Worm (Caenorhabditis elegans): ENCODE data around the gene F27B10.1.

The F27B10.1 gene

ce11 chrV:7069605-7070004, 2.8 kb upstream of the F27B10.1 start:
- no peak for TF ChIP-seq unc-62 (GFP tag; optimal IDR thresholded peaks at IDR 0.05)

ce11 chrV:7075646-7076045, 3.2 kb downstream of the F27B10.1 start, which contains the start of gene npa-1:
Gene npa-1, plus strand, starts transcription at chrV:7075787.
- no peak for TF ChIP-seq unc-62 (GFP tag; optimal IDR thresholded peaks at IDR 0.05)

ce11 chrV:7076161-7076560, 3.8 kb downstream of the F27B10.1 start:
- TF ChIP-seq unc-62 (GFP tag; optimal IDR thresholded peaks at IDR 0.05) = no peak

- TF ChIP-seq unc-62 (GFP tag; optimal IDR thresholded peaks at IDR 0.05) = no peak
Observed at ce11 chrV:7078765-7079164, 6.4 kb downstream of the F27B10.1 start.

- no peak for TF ChIP-seq unc-62 (GFP tag; optimal IDR thresholded peaks at IDR 0.05)
Observed at ce11 chrV:7079388-7079787, 7.0 kb downstream of the F27B10.1 start.

ce11 chrV:7084612-7085139, 12.3 kb downstream of the F27B10.1 start, which contains the start of gene mys-1:
Gene mys-1, minus strand, starts transcription at chrV:7084662.
- no peak for TF ChIP-seq unc-62 (GFP tag; optimal IDR thresholded peaks at IDR 0.05)

- TF ChIP-seq unc-62 (GFP tag; optimal IDR thresholded peaks at IDR 0.05) = no peak
Observed at ce11 chrV:7085518-7086104, 13.2 kb downstream of the F27B10.1 start, which contains the start of gene VC5.2. Gene VC5.2, plus strand, starts transcription at chrV:7085956.

ce11 chrV:7087340-7087739, 14.9 kb downstream of the F27B10.1 start:
- no peak for TF ChIP-seq unc-62 (GFP tag; optimal IDR thresholded peaks at IDR 0.05)

- no peak for TF ChIP-seq unc-62 (GFP tag; optimal IDR thresholded peaks at IDR 0.05)
Observed at ce11 chrV:7089217-7089616, 16.8 kb downstream of the F27B10.1 start.

- no peak for TF ChIP-seq unc-62 (GFP tag; optimal IDR thresholded peaks at IDR 0.05)
Observed at ce11 chrV:7091287-7091686, 18.9 kb downstream of the F27B10.1 start, which contains the start of gene nhr-286. Gene nhr-286, minus strand, starts transcription at chrV:7091610.

- no peak for TF ChIP-seq unc-62 (GFP tag; optimal IDR thresholded peaks at IDR 0.05)
Observed at ce11 chrV:7093720-7094401, 21.5 kb downstream of the F27B10.1 start, which contains the start of gene nhr-135. Gene nhr-135, minus strand, starts transcription at chrV:7093770.

- TF ChIP-seq unc-62 (GFP tag; optimal IDR thresholded peaks at IDR 0.05) = no peak
Observed at ce11 chrV:7095254-7095990, 23.0 kb downstream of the F27B10.1 start.

- no peak for TF ChIP-seq unc-62 (GFP tag; optimal IDR thresholded peaks at IDR 0.05)
Observed at ce11 chrV:7096129-7096730, 23.8 kb downstream of the F27B10.1 start.

ce11 chrV:7096811-7097210, 24.4 kb downstream of the F27B10.1 start:
- no peak for TF ChIP-seq unc-62 (GFP tag; optimal IDR thresholded peaks at IDR 0.05)

ce11 chrV:7103247-7103646, 30.8 kb downstream of the F27B10.1 start, which contains the start of gene odr-2:
Gene odr-2, plus strand, starts transcription at chrV:7103547.
- no peak for TF ChIP-seq unc-62 (GFP tag; optimal IDR thresholded peaks at IDR 0.05)

Measured in whole organism, dauer.